Fruit fly (Drosophila melanogaster): ENCODE results near the gene Gnpat.
A peak's percentile ranks its signal among the peaks of the same experiment; 100 is the strongest.

Gene Gnpat

dm6 chr3R:25472635-25473552 is 17.8 kb downstream of the Gnpat start, which contains the start of the genes Fur1 and Vps33B:
Fur1 (minus strand) TSS chr3R:25473058.
Vps33B (plus strand) TSS chr3R:25473490.
- TF ChIP-seq CG4496 (GFP tag; IDR thresholded peaks at IDR 0.05) (peak; percentile 95; the same call in 2 of the 3 replicates), rn (GFP tag; IDR thresholded peaks at IDR 0.05) (peak; percentile 84), CG8301 (tag; optimal IDR thresholded peaks at IDR 0.05) (peak; percentile 95), CG9948 (tag; optimal IDR thresholded peaks at IDR 0.05) (peak; percentile 95), CG13204 (GFP tag; optimal IDR thresholded peaks at IDR 0.05) (peak; percentile 77), Snoo (tag; optimal IDR thresholded peaks at IDR 0.05) (peak; percentile 96), Pif1B (GFP tag; optimal IDR thresholded peaks at IDR 0.05) (peak; percentile 96), fd96Ca (GFP tag; IDR thresholded peaks at IDR 0.05) (peak; percentile 96), EcR (GFP tag; optimal IDR thresholded peaks at IDR 0.05) (no peak), CG14655 (GFP tag; optimal IDR thresholded peaks at IDR 0.05) (peak; percentile 97), CG12605 (GFP tag; IDR thresholded peaks at IDR 0.05) (peak; percentile 91), Pif1A (GFP tag; optimal IDR thresholded peaks at IDR 0.05) (peak; percentile 98), CG34367 (tag; optimal IDR thresholded peaks at IDR 0.05) (peak; percentile 95), CG17806 (tag; optimal IDR thresholded peaks at IDR 0.05) (peak; percentile 92), gl (tag; optimal IDR thresholded peaks at IDR 0.05) (peak; percentile 89), CG8159 (tag; optimal IDR thresholded peaks at IDR 0.05) (peak; percentile 95), CG32121 (GFP tag; IDR thresholded peaks at IDR 0.05) (peak; percentile 94), D1 (tag; optimal IDR thresholded peaks at IDR 0.05) (no peak), CG10348 (GFP tag; IDR thresholded peaks at IDR 0.05) (peak; percentile 73), CG15710 (tag; optimal IDR thresholded peaks at IDR 0.05) (peak; percentile 95), Ets98B (GFP tag; IDR thresholded peaks at IDR 0.05) (peak; percentile 92)

dm6 chr3R:25471853-25472634 is 18.7 kb downstream of the Gnpat start:
- TF ChIP-seq rn (GFP tag; IDR thresholded peaks at IDR 0.05) (no peak), CG8159 (tag; optimal IDR thresholded peaks at IDR 0.05) (no peak), fd96Ca (GFP tag; IDR thresholded peaks at IDR 0.05) (no peak; the same call in 2 of the 3 replicates), CG32121 (GFP tag; IDR thresholded peaks at IDR 0.05) (peak; percentile 33; the same call in 1 of the 2 replicates)

dm6 chr3R:25466166-25466565 is 24.6 kb downstream of the Gnpat start:
- no peak for TF ChIP-seq CG8301 (tag; optimal IDR thresholded peaks at IDR 0.05)
- no peak for TF ChIP-seq CG17806 (tag; optimal IDR thresholded peaks at IDR 0.05)
- no peak for TF ChIP-seq Pif1B (GFP tag; optimal IDR thresholded peaks at IDR 0.05)
- no peak for TF ChIP-seq CG34367 (tag; optimal IDR thresholded peaks at IDR 0.05)
- no peak for TF ChIP-seq CG4496 (GFP tag; IDR thresholded peaks at IDR 0.05)
- no peak for TF ChIP-seq CG9948 (tag; optimal IDR thresholded peaks at IDR 0.05)
- no peak for TF ChIP-seq EcR (GFP tag; optimal IDR thresholded peaks at IDR 0.05)
- no peak for TF ChIP-seq Pif1A (GFP tag; optimal IDR thresholded peaks at IDR 0.05)
- TF ChIP-seq D1 (tag; optimal IDR thresholded peaks at IDR 0.05): no peak
- TF ChIP-seq CG14655 (GFP tag; optimal IDR thresholded peaks at IDR 0.05): no peak
- no peak for TF ChIP-seq CG10348 (GFP tag; IDR thresholded peaks at IDR 0.05)
- no peak for TF ChIP-seq CG8159 (tag; optimal IDR thresholded peaks at IDR 0.05)

DNA sequence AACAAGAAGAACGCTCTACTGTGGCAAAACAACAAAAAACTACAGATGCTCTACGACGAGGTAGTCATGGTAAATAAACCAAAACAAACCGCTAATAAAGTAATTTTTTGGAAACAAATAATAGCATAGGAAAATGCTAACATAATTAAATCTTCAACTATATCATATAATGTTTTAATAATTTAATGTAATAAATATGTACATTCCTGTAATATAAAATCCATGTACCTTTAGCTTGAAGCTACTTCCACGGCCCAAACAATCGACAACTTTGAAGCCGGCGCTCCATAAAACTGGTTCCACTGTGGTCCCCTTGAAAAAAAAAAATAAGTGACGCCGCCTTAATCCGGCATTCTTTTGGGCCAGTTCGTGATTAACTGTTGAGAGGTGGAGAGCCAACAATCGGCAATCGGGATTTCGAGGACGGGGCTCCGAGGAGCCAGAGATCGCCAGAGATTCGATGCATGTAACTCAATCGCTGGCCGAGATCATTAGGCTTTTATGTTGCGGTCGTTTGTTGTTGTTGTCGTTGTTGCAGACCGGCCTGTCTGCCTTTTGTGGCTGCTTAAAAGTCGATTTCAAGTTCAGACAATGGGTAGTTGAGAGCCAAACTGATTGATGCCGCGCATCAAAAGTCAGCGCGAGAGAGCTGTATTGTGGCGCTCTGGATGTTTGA is 28.0 kb downstream of the Gnpat start:
- TF ChIP-seq CG8159 (tag; optimal IDR thresholded peaks at IDR 0.05) (peak; percentile 96), CG8301 (tag; optimal IDR thresholded peaks at IDR 0.05) (peak; percentile 87), CG17806 (tag; optimal IDR thresholded peaks at IDR 0.05) (peak; percentile 93), fd96Ca (GFP tag; IDR thresholded peaks at IDR 0.05) (peak; percentile 49; the same call in 1 of the 3 replicates), CG9948 (tag; optimal IDR thresholded peaks at IDR 0.05) (peak; percentile 92), CG4496 (GFP tag; IDR thresholded peaks at IDR 0.05) (peak; percentile 68; the same call in 2 of the 3 replicates), CG15710 (tag; optimal IDR thresholded peaks at IDR 0.05) (peak; percentile 96), Snoo (tag; optimal IDR thresholded peaks at IDR 0.05) (peak; percentile 87), EcR (GFP tag; optimal IDR thresholded peaks at IDR 0.05) (peak; percentile 60), gl (tag; optimal IDR thresholded peaks at IDR 0.05) (peak; percentile 81), CG32121 (GFP tag; IDR thresholded peaks at IDR 0.05) (peak; percentile 77), Pif1B (GFP tag; optimal IDR thresholded peaks at IDR 0.05) (peak; percentile 94), CG14655 (GFP tag; optimal IDR thresholded peaks at IDR 0.05) (peak; percentile 90), CG10348 (GFP tag; IDR thresholded peaks at IDR 0.05) (no peak), CG34367 (tag; optimal IDR thresholded peaks at IDR 0.05) (peak; percentile 88), rn (GFP tag; IDR thresholded peaks at IDR 0.05) (peak; percentile 79), D1 (tag; optimal IDR thresholded peaks at IDR 0.05) (peak; percentile 83), Pif1A (GFP tag; optimal IDR thresholded peaks at IDR 0.05) (peak; percentile 83), CG13204 (GFP tag; optimal IDR thresholded peaks at IDR 0.05) (peak; percentile 86), Ets98B (GFP tag; IDR thresholded peaks at IDR 0.05) (peak; percentile 76), CG12605 (GFP tag; IDR thresholded peaks at IDR 0.05) (peak; percentile 70)
